Fruit fly (Drosophila melanogaster): ENCODE data around the gene Corp.

DNA sequence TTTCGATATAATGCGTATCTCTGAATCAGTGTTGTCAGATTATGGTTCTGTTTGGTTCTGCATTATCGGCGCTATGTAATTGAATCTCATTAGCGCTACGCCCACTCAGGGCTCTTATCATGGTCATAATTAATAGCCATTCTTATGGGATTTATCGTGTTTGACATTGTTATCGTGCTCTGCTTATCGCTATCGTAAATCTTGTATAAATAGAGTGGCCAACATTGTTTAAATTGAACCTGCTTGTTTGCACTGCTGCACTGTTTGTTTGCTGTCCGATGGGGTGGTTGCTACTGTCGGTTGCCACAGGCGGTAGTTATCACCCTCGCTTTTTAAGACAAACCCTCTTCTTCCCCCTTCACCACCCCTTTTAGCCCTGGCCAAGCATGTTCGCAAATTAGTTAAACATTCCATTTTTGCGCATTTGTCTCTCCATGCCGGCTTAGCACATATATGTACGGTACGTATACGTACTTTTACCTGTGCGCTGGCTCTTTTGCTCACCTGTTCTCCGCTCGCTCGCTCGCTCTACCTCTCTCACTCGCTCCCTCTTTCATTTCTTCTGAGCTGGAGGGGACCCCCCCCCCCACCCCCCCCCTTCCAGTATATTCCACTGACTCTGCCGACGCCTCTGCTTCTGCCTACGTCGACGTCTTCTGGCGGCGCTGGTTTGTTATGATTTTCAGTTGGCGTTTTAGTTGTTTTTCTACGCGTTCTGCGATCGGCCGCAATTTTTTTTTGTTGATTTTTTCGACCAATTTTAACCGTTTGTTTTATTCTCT lies 41.1 kb downstream of the Corp start:
- TF ChIP-seq pan (optimal IDR thresholded peaks at IDR 0.05) (no peak), psq (optimal IDR thresholded peaks at IDR 0.05) (no peak), usp (GFP tag; optimal IDR thresholded peaks at IDR 0.05) (no peak), EcR (GFP tag; optimal IDR thresholded peaks at IDR 0.05) (no peak), Dll (optimal IDR thresholded peaks at IDR 0.05) (no peak)

Data from whole organism.